Fruit fly (Drosophila melanogaster): ENCODE data around the gene ppk28.

ppk28 gene

dm6 chrX:16778138-16778672 lies 27.7 kb upstream of the ppk28 start (continued):
- TF ChIP-seq Hr78 (GFP tag; optimal IDR thresholded peaks at IDR 0.05) (peak in 1 of 2 experiments; percentile 70), grau (tag; optimal IDR thresholded peaks at IDR 0.05) (no peak), CG2678 (tag; optimal IDR thresholded peaks at IDR 0.05) (no peak), mam (GFP tag; optimal IDR thresholded peaks at IDR 0.05) (no peak), CG6272 (GFP tag; IDR thresholded peaks at IDR 0.05) (no peak), Lhr (GFP tag; optimal IDR thresholded peaks at IDR 0.05) (no peak), CG3726 (GFP tag; IDR thresholded peaks at IDR 0.05) (no peak), mld (GFP tag; IDR thresholded peaks at IDR 0.05; ENCODE audit: partially characterized antibody) (no peak), oc (tag; optimal IDR thresholded peaks at IDR 0.05) (no peak), CG11093 (GFP tag; IDR thresholded peaks at IDR 0.05) (no peak), fd64A (GFP tag; optimal IDR thresholded peaks at IDR 0.05) (no peak)

dm6 chrX:16780244-16780643 lies 25.6 kb upstream of the ppk28 start:
- TF ChIP-seq CG7786 (GFP tag; optimal IDR thresholded peaks at IDR 0.05) (no peak), danr (GFP tag; IDR thresholded peaks at IDR 0.05) (no peak), Stat92E (GFP tag; optimal IDR thresholded peaks at IDR 0.05) (no peak), odd (GFP tag; optimal IDR thresholded peaks at IDR 0.05) (no peak), hbn (GFP tag; IDR thresholded peaks at IDR 0.05; ENCODE audit: partially characterized antibody) (no peak), B-H1 (GFP tag; IDR thresholded peaks at IDR 0.05) (no peak), CG14860 (GFP tag; IDR thresholded peaks at IDR 0.05; ENCODE audit: partially characterized antibody) (no peak), Myb (GFP tag; optimal IDR thresholded peaks at IDR 0.05) (no peak), slp2 (GFP tag; optimal IDR thresholded peaks at IDR 0.05) (no peak), gcm (GFP tag; optimal IDR thresholded peaks at IDR 0.05) (no peak), pb (GFP tag; optimal IDR thresholded peaks at IDR 0.05) (no peak), CG3847 (GFP tag; IDR thresholded peaks at IDR 0.05) (no peak), pan (optimal IDR thresholded peaks at IDR 0.05) (no peak), pan (GFP tag; optimal IDR thresholded peaks at IDR 0.05 in 1 of 2, IDR thresholded peaks at IDR 0.05 in 1 of 2) (no peak), kah (GFP tag; optimal IDR thresholded peaks at IDR 0.05) (no peak), CG31441 (GFP tag; IDR thresholded peaks at IDR 0.05) (no peak), bigmax (GFP tag; optimal IDR thresholded peaks at IDR 0.05) (no peak), slou (GFP tag; optimal IDR thresholded peaks at IDR 0.05) (no peak), CG1602 (GFP tag; optimal IDR thresholded peaks at IDR 0.05) (no peak), Poxn (GFP tag; IDR thresholded peaks at IDR 0.05) (no peak), Ets97D (GFP tag; optimal IDR thresholded peaks at IDR 0.05) (no peak), CG2120 (GFP tag; optimal IDR thresholded peaks at IDR 0.05) (no peak), emc (GFP tag; optimal IDR thresholded peaks at IDR 0.05) (no peak), CG34422 (GFP tag; IDR thresholded peaks at IDR 0.05) (no peak), CG3726 (GFP tag; IDR thresholded peaks at IDR 0.05) (no peak), pum (GFP tag; optimal IDR thresholded peaks at IDR 0.05) (no peak), CG7745 (tag; optimal IDR thresholded peaks at IDR 0.05) (no peak), stwl (tag; optimal IDR thresholded peaks at IDR 0.05) (no peak), Dad (GFP tag; optimal IDR thresholded peaks at IDR 0.05) (no peak), CG32532 (GFP tag; IDR thresholded peaks at IDR 0.05) (no peak), CG10654 (GFP tag; optimal IDR thresholded peaks at IDR 0.05) (no peak), CG17186 (GFP tag; optimal IDR thresholded peaks at IDR 0.05) (no peak), CG11247 (GFP tag; IDR thresholded peaks at IDR 0.05) (no peak), sob (GFP tag; IDR thresholded peaks at IDR 0.05) (no peak), br (optimal IDR thresholded peaks at IDR 0.05) (no peak), dysf (GFP tag; IDR thresholded peaks at IDR 0.05) (no peak), CG2678 (tag; optimal IDR thresholded peaks at IDR 0.05) (no peak), oc (tag; optimal IDR thresholded peaks at IDR 0.05) (no peak), disco-r (GFP tag; optimal IDR thresholded peaks at IDR 0.05) (no peak), Six4 (GFP tag; optimal IDR thresholded peaks at IDR 0.05) (no peak), bcd (GFP tag; optimal IDR thresholded peaks at IDR 0.05) (no peak), CG9727 (GFP tag; optimal IDR thresholded peaks at IDR 0.05) (no peak), Rfx (GFP tag; IDR thresholded peaks at IDR 0.05) (no peak)

Data from whole organism, embryonic.